Worm (Caenorhabditis elegans) whole organism, L1 larva: ENCODE data around the gene nhx-3.

Experiments used
- C04F5.9 ChIP-seq: sonication (generic microtip); optimal IDR thresholded peaks from 2 replicates; lab custom pipeline; 2016; ENCODE audit warnings: missing genetic modification characterization, missing compliant biosample characterization
- C16A3.4 ChIP-seq: fragments of 150-350 bp; optimal IDR thresholded peaks from 2 replicates; lab custom pipeline; 2014; ENCODE audit warnings: missing biosample characterization, missing genetic modification characterization
- C34B4.2 ChIP-seq: sonication (generic microtip); optimal IDR thresholded peaks from 2 replicates; lab custom pipeline; 2017; ENCODE audit warnings: mild to moderate bottlenecking, missing genetic modification characterization, missing compliant biosample characterization
- F16B12.6 ChIP-seq: fragments of 150-350 bp; optimal IDR thresholded peaks from 2 replicates; lab custom pipeline; 2014; ENCODE audit warnings: missing biosample characterization, missing genetic modification characterization
- aly-2 ChIP-seq: fragments of 150-350 bp; optimal IDR thresholded peaks from 2 replicates; lab custom pipeline; 2014; ENCODE audit warnings: missing biosample characterization, missing genetic modification characterization
- ama-1 ChIP-seq: fragments of 150-350 bp; optimal IDR thresholded peaks from 2 replicates; lab custom pipeline; 2014
- blmp-1 ChIP-seq: fragments of 150-350 bp; optimal IDR thresholded peaks from 2 replicates; lab custom pipeline; 2014; ENCODE audit warnings: missing biosample characterization, missing genetic modification characterization
- ceh-82 ChIP-seq, 3 experiments: fragments of 150-350 bp in 1 of 3; sonication (generic microtip) in 2 of 3; optimal IDR thresholded peaks; 2 replicates each; lab custom pipeline; 2014 to 2017; ENCODE audit warnings: missing biosample characterization in 3 of 3, missing genetic modification characterization in 3 of 3
- ceh-88 ChIP-seq: fragments of 200-800 bp; sonication (Bioruptor generic); IDR thresholded peaks from 2 replicates; pipeline ENCODE4 v1.3.6; 2022; ENCODE audit warnings: missing genetic modification characterization, missing compliant biosample characterization
- ceh-90 ChIP-seq: sonication (generic microtip); optimal IDR thresholded peaks from 2 replicates; lab custom pipeline; 2016; ENCODE audit warnings: missing genetic modification characterization, missing compliant biosample characterization
- dpl-1 ChIP-seq, 3 experiments: fragments of 150-350 bp in 2 of 3; sonication (generic microtip) in 1 of 3; optimal IDR thresholded peaks; 2 replicates each; lab custom pipeline; 2014 to 2017; ENCODE audit warnings: missing biosample characterization in 3 of 3, missing genetic modification characterization in 3 of 3, missing genetic modification reagents in 3 of 3
- dsc-1 ChIP-seq: sonication (generic microtip); optimal IDR thresholded peaks from 2 replicates; lab custom pipeline; 2016; ENCODE audit warnings: mild to moderate bottlenecking, missing genetic modification characterization, missing compliant biosample characterization
- efl-1 ChIP-seq, 4 experiments: fragments of 150-350 bp; optimal IDR thresholded peaks in 3 of 4; peaks in 1 of 4; 1 replicate in 1 of 4; 2 replicates in 3 of 4; lab custom pipeline; 2014; ENCODE audit warnings: missing biosample characterization in 2 of 4, missing genetic modification characterization in 2 of 4, missing genetic modification reagents in 2 of 4
- egl-27 ChIP-seq, 2 experiments: fragments of 150-350 bp in 1 of 2; sonication (generic microtip); optimal IDR thresholded peaks; 3 replicates each; lab custom pipeline; 2017 to 2018; ENCODE audit warnings: missing biosample characterization in 2 of 2, missing genetic modification characterization in 2 of 2, missing genetic modification reagents in 2 of 2
- elt-3 ChIP-seq, 6 experiments: fragments of 150-350 bp in 1 of 6; sonication (generic microtip); optimal IDR thresholded peaks; 2 replicates each; lab custom pipeline; 2017 to 2018; ENCODE audit warnings: missing biosample characterization in 6 of 6, missing genetic modification characterization in 6 of 6, inconsistent platforms in 1 of 6
- fkh-10 ChIP-seq: sonication (generic microtip); optimal IDR thresholded peaks from 2 replicates; lab custom pipeline; 2017; ENCODE audit warnings: missing biosample characterization, missing genetic modification reagents, missing genetic modification characterization
- fos-1 ChIP-seq: fragments of 150-350 bp; optimal IDR thresholded peaks from 2 replicates; lab custom pipeline; 2014; ENCODE audit warnings: missing biosample characterization, missing genetic modification characterization
- grh-1 ChIP-seq: fragments of 200-800 bp; sonication (Bioruptor generic); IDR thresholded peaks from 2 replicates; pipeline ENCODE4 v1.3.6; 2022; ENCODE audit warnings: missing genetic modification reagents, missing genetic modification characterization, missing compliant biosample characterization
- hlh-17 ChIP-seq: fragments of 200-800 bp; sonication (Bioruptor generic); optimal IDR thresholded peaks from 2 replicates; lab custom pipeline; 2018; ENCODE audit warnings: missing genetic modification characterization, mild to moderate bottlenecking, missing compliant biosample characterization, moderate library complexity, borderline replicate concordance
- isw-1 ChIP-seq: fragments of 200-800 bp; sonication (Bioruptor generic); IDR thresholded peaks from 2 replicates; pipeline ENCODE4 v1.3.6; 2022; ENCODE audit warnings: missing genetic modification characterization, missing compliant biosample characterization
- lin-13 ChIP-seq: fragments of 150-350 bp; optimal IDR thresholded peaks from 2 replicates; lab custom pipeline; 2014; ENCODE audit warnings: missing biosample characterization, missing genetic modification reagents, missing genetic modification characterization
- lin-14 ChIP-seq: fragments of 200-800 bp; sonication (Bioruptor generic); optimal IDR thresholded peaks from 2 replicates; lab custom pipeline; 2018; ENCODE audit warnings: mild to moderate bottlenecking, missing genetic modification characterization, moderate library complexity, missing compliant biosample characterization
- lsy-2 ChIP-seq, 2 experiments: fragments of 150-350 bp; optimal IDR thresholded peaks; 2 replicates each; lab custom pipeline; 2014; ENCODE audit warnings: missing biosample characterization in 2 of 2, missing genetic modification characterization in 2 of 2
- mdl-1 ChIP-seq, 2 experiments: fragments of 150-350 bp; optimal IDR thresholded peaks; 2 replicates each; lab custom pipeline; 2014 to 2017; ENCODE audit warnings: missing biosample characterization in 2 of 2, missing genetic modification characterization in 2 of 2, inconsistent platforms in 1 of 2
- nhr-19 ChIP-seq: fragments of 200-800 bp; sonication (Bioruptor generic); conservative IDR thresholded peaks from 2 replicates; pipeline ENCODE4 v1.3.6; 2022; ENCODE audit warnings: missing genetic modification characterization, missing compliant biosample characterization
- nhr-20 ChIP-seq: sonication (generic microtip); optimal IDR thresholded peaks from 2 replicates; lab custom pipeline; 2016; ENCODE audit warnings: mild to moderate bottlenecking, missing genetic modification characterization, missing compliant biosample characterization
- nhr-47 ChIP-seq: sonication (generic microtip); optimal IDR thresholded peaks from 2 replicates; lab custom pipeline; 2016; ENCODE audit warnings: mild to moderate bottlenecking, missing genetic modification characterization, moderate library complexity, missing compliant biosample characterization
- nhr-71 ChIP-seq: sonication (generic microtip); optimal IDR thresholded peaks from 2 replicates; lab custom pipeline; 2016; ENCODE audit warnings: mild to moderate bottlenecking, missing genetic modification characterization, moderate library complexity, missing compliant biosample characterization
- nhr-77 ChIP-seq: fragments of 150-350 bp; optimal IDR thresholded peaks from 2 replicates; lab custom pipeline; 2014; ENCODE audit warnings: missing biosample characterization, missing genetic modification characterization
- nhr-84 ChIP-seq: sonication (generic microtip); optimal IDR thresholded peaks from 2 replicates; lab custom pipeline; 2017; ENCODE audit warnings: missing biosample characterization, missing genetic modification characterization
- nhr-85 ChIP-seq: sonication (generic microtip); peaks from one replicate; lab custom pipeline; 2016; ENCODE audit warnings: missing genetic modification characterization, inconsistent platforms, missing compliant biosample characterization
- nhr-90 ChIP-seq: sonication (generic microtip); optimal IDR thresholded peaks from 2 replicates; lab custom pipeline; 2016; ENCODE audit warnings: mild to moderate bottlenecking, missing genetic modification characterization, missing compliant biosample characterization; ENCODE audit not compliant: poor library complexity
- pag-3 ChIP-seq: sonication (generic microtip); optimal IDR thresholded peaks from 2 replicates; lab custom pipeline; 2017; ENCODE audit warnings: missing genetic modification characterization, mild to moderate bottlenecking, missing compliant biosample characterization, antibody characterized with exemption, borderline replicate concordance; ENCODE audit not compliant: insufficient read depth
- pqm-1 ChIP-seq: sonication (generic microtip); optimal IDR thresholded peaks from 3 replicates; lab custom pipeline; 2017; ENCODE audit warnings: missing biosample characterization, missing genetic modification characterization
- rnt-1 ChIP-seq: sonication (generic microtip); optimal IDR thresholded peaks from 2 replicates; lab custom pipeline; 2016; ENCODE audit warnings: mild to moderate bottlenecking, missing genetic modification characterization, moderate library complexity, missing compliant biosample characterization
- skn-1 ChIP-seq: fragments of 150-350 bp; optimal IDR thresholded peaks from 2 replicates; lab custom pipeline; 2014; ENCODE audit warnings: missing biosample characterization, missing genetic modification characterization
- snpc-4 ChIP-seq: fragments of 150-350 bp; optimal IDR thresholded peaks from 2 replicates; lab custom pipeline; 2014; ENCODE audit warnings: missing biosample characterization, missing genetic modification characterization
- snu-23 ChIP-seq: sonication (generic microtip); optimal IDR thresholded peaks from 2 replicates; lab custom pipeline; 2016; ENCODE audit warnings: missing genetic modification characterization, missing compliant biosample characterization
- swsn-7 ChIP-seq: sonication (generic microtip); optimal IDR thresholded peaks from 2 replicates; lab custom pipeline; 2016; ENCODE audit warnings: missing genetic modification characterization, missing compliant biosample characterization
- tbx-2 ChIP-seq: sonication (generic microtip); optimal IDR thresholded peaks from 2 replicates; lab custom pipeline; 2016; ENCODE audit warnings: missing genetic modification characterization, missing compliant biosample characterization
- tlp-1 ChIP-seq: fragments of 150-350 bp; optimal IDR thresholded peaks from 2 replicates; lab custom pipeline; 2014; ENCODE audit warnings: missing biosample characterization, missing genetic modification characterization
- unc-130 ChIP-seq: fragments of 150-350 bp; optimal IDR thresholded peaks from 2 replicates; lab custom pipeline; 2017; ENCODE audit warnings: missing biosample characterization, missing genetic modification characterization, inconsistent platforms
- unc-62 ChIP-seq: fragments of 150-350 bp; optimal IDR thresholded peaks from 2 replicates; lab custom pipeline; 2014; ENCODE audit warnings: missing biosample characterization, missing genetic modification reagents, missing genetic modification characterization
- unc-86 ChIP-seq: sonication (generic microtip); optimal IDR thresholded peaks from 2 replicates; lab custom pipeline; 2016; ENCODE audit warnings: missing genetic modification characterization, missing compliant biosample characterization
- unc-98 ChIP-seq: fragments of 200-800 bp; sonication (Bioruptor generic); IDR thresholded peaks from 2 replicates; pipeline ENCODE4 v1.3.6; 2022; ENCODE audit warnings: missing genetic modification characterization, missing compliant biosample characterization
- vab-15 ChIP-seq: sonication (generic microtip); optimal IDR thresholded peaks from 2 replicates; lab custom pipeline; 2017; ENCODE audit warnings: missing genotype, mild to moderate bottlenecking, missing genetic modification characterization, missing compliant biosample characterization
- xbp-1 ChIP-seq: sonication (generic microtip); optimal IDR thresholded peaks from 2 replicates; lab custom pipeline; 2016; ENCODE audit warnings: missing genetic modification characterization, missing compliant biosample characterization

nhx-3 gene

ce11 chrV:7545187-7545586 lies at the start of gene nhx-3, which contains the start of gene C54F6.19:
Gene nhx-3, minus strand, starts transcription at chrV:7545523.
Gene C54F6.19, plus strand, starts transcription at chrV:7545487.
- TF ChIP-seq C04F5.9 (tag; lab: Kevin White, UChicago) (no peak), blmp-1 (tag; lab: Kevin White, UChicago) (no peak), C34B4.2 (no peak), nhr-47 (tag; lab: Kevin White, UChicago) (no peak), unc-86 (no peak), hlh-17 (GFP tag; lab: Kevin White, UChicago) (no peak), swsn-7 (tag; lab: Kevin White, UChicago) (no peak), unc-98 (GFP tag; lab: Robert Waterston, UW) (no peak), nhr-77 (tag; lab: Kevin White, UChicago) (no peak), F16B12.6 (tag; lab: Kevin White, UChicago) (no peak), efl-1 (optimal IDR thresholded peaks at IDR 0.05; lab: Kevin White, UChicago) (no peak), efl-1 (GFP tag; optimal IDR thresholded peaks at IDR 0.05 in 1 of 2; lab: Kevin White, UChicago) (no peak)

ce11 chrV:7590454-7590853 lies 45.1 kb upstream of the nhx-3 start, which contains the start of gene C50E3.6:
Gene C50E3.6, minus strand, starts transcription at chrV:7590554.
- no peak for TF ChIP-seq skn-1 (tag; lab: Kevin White, UChicago)
- peak; percentile 7 for TF ChIP-seq lin-14 (GFP tag; lab: Kevin White, UChicago)
- TF ChIP-seq elt-3 (tag; optimal IDR thresholded peaks at IDR 0.05; lab: Kevin White, UChicago), result no peak
- TF ChIP-seq pqm-1 (tag; lab: Kevin White, UChicago), result no peak
- TF ChIP-seq fkh-10, result peak; percentile 49
- no peak for TF ChIP-seq dsc-1

- TF ChIP-seq dpl-1 (GFP tag; optimal IDR thresholded peaks at IDR 0.05; lab: Kevin White, UChicago) (peak; percentile 48 to 72 (median 66)), unc-98 (GFP tag; lab: Robert Waterston, UW) (no peak), fos-1 (tag; lab: Kevin White, UChicago) (peak; percentile 46), vab-15 (tag; lab: Kevin White, UChicago) (no peak), ceh-88 (no peak), ceh-90 (tag; lab: Kevin White, UChicago) (no peak), unc-86 (peak; percentile 64), ceh-82 (tag; optimal IDR thresholded peaks at IDR 0.05; lab: Kevin White, UChicago) (peak; percentile 21 to 60 (median 44)), mdl-1 (tag; optimal IDR thresholded peaks at IDR 0.05; lab: Kevin White, UChicago) (peak in 1 of 2 experiments; percentile 32), blmp-1 (tag; lab: Kevin White, UChicago) (peak; percentile 56), nhr-71 (tag; lab: Kevin White, UChicago) (peak; percentile 79), unc-130 (tag; lab: Kevin White, UChicago) (no peak), nhr-85 (tag; lab: Kevin White, UChicago) (peak; percentile 74), lin-14 (GFP tag; lab: Kevin White, UChicago) (peak; percentile 79), unc-62 (GFP tag; lab: Kevin White, UChicago) (no peak), lsy-2 (tag; optimal IDR thresholded peaks at IDR 0.05; lab: Kevin White, UChicago) (peak; percentile 71 to 74), lin-13 (peak; percentile 53), tlp-1 (tag; lab: Kevin White, UChicago) (no peak), swsn-7 (tag; lab: Kevin White, UChicago) (peak; percentile 70), egl-27 (tag; optimal IDR thresholded peaks at IDR 0.05; lab: Kevin White, UChicago) (no peak), pag-3 (tag; lab: Kevin White, UChicago) (peak; percentile 22), xbp-1 (tag; lab: Kevin White, UChicago) (peak; percentile 67), hlh-17 (GFP tag; lab: Kevin White, UChicago) (no peak), nhr-84 (tag; lab: Kevin White, UChicago) (no peak), snpc-4 (tag; lab: Kevin White, UChicago) (peak; percentile 68), dsc-1 (peak; percentile 62), nhr-90 (tag; lab: Kevin White, UChicago) (peak; percentile 66), nhr-20 (tag; lab: Kevin White, UChicago) (peak; percentile 69), tbx-2 (tag; lab: Kevin White, UChicago) (peak; percentile 70), snu-23 (GFP tag; lab: Kevin White, UChicago) (peak; percentile 78), grh-1 (GFP tag; lab: Robert Waterston, UW) (peak; percentile 18; the same call in 1 of the 2 replicates), C16A3.4 (tag; lab: Kevin White, UChicago) (peak; percentile 67), elt-3 (tag; optimal IDR thresholded peaks at IDR 0.05; lab: Kevin White, UChicago) (peak in 1 of 6 experiments; percentile 57), skn-1 (tag; lab: Kevin White, UChicago) (peak; percentile 48), isw-1 (GFP tag; lab: Robert Waterston, UW) (peak; percentile 26), ama-1 (lab: Kevin White, UChicago) (no peak), nhr-19 (GFP tag; lab: Robert Waterston, UW) (peak; percentile 66), rnt-1 (tag; lab: Kevin White, UChicago) (peak; percentile 57), aly-2 (tag; lab: Kevin White, UChicago) (no peak)
These were observed 42.3 kb upstream of the nhx-3 start, which contains the start of the genes F19F10.11 and C50E3.5 for ce11 chrV:7587637-7588036. Gene F19F10.11, minus strand, starts transcription at chrV:7587704. Gene C50E3.5, plus strand, starts transcription at chrV:7587996.
